Worm (Caenorhabditis elegans) whole organism, young adult: ENCODE data around the gene srh-80.

Source experiments
- C06A6.2 ChIP-seq: fragments of 200-800 bp; sonication (Bioruptor generic); conservative IDR thresholded peaks from 2 replicates; pipeline ENCODE4 v1.3.6; 2022; ENCODE audit warnings: missing genetic modification characterization, missing compliant biosample characterization
- Y53F4B.3 ChIP-seq: fragments of 200-800 bp; sonication (Bioruptor generic); IDR thresholded peaks from 2 replicates; pipeline ENCODE4 v1.3.6; 2022; ENCODE audit warnings: missing genetic modification reagents, missing genetic modification characterization, missing compliant biosample characterization
- ceh-40 ChIP-seq: fragments of 200-800 bp; sonication (Bioruptor generic); IDR thresholded peaks from 2 replicates; pipeline ENCODE4 v1.3.6; 2022; ENCODE audit warnings: missing genetic modification characterization, missing compliant biosample characterization
- dpl-1 ChIP-seq: fragments of 150-350 bp; optimal IDR thresholded peaks from 2 replicates; lab custom pipeline; 2014; ENCODE audit warnings: missing biosample characterization, missing genetic modification reagents, missing genetic modification characterization
- ets-4 ChIP-seq: fragments of 200-800 bp; sonication (Bioruptor generic); optimal IDR thresholded peaks from 2 replicates; lab custom pipeline; 2018; ENCODE audit warnings: mild to moderate bottlenecking, missing genetic modification characterization, missing compliant biosample characterization
- madf-6 ChIP-seq: fragments of 200-800 bp; sonication (Bioruptor generic); IDR thresholded peaks from 2 replicates; pipeline ENCODE4 v1.3.6; 2022; ENCODE audit warnings: missing genetic modification reagents, missing genetic modification characterization, missing compliant biosample characterization
- mcd-1 ChIP-seq: fragments of 200-800 bp; sonication (Bioruptor generic); IDR thresholded peaks from 2 replicates; pipeline ENCODE4 v1.3.6; 2022; ENCODE audit warnings: missing genetic modification reagents, missing genetic modification characterization, missing compliant biosample characterization
- sea-2 ChIP-seq: fragments of 200-800 bp; sonication (Bioruptor generic); IDR thresholded peaks from 2 replicates; pipeline ENCODE4 v1.3.6; 2022; ENCODE audit warnings: missing genetic modification characterization, missing compliant biosample characterization
- unc-130 ChIP-seq: sonication (generic microtip); optimal IDR thresholded peaks from 2 replicates; lab custom pipeline; 2016; ENCODE audit warnings: missing genetic modification reagents, missing genetic modification characterization, missing compliant biosample characterization
- unc-62 ChIP-seq: fragments of 150-350 bp; optimal IDR thresholded peaks from 2 replicates; lab custom pipeline; 2014; ENCODE audit warnings: missing biosample characterization, missing genetic modification reagents, missing genetic modification characterization
- zfh-2 ChIP-seq: fragments of 200-800 bp; sonication (Bioruptor generic); conservative IDR thresholded peaks from 2 replicates; pipeline ENCODE4 v1.3.6; 2022; ENCODE audit warnings: missing genetic modification reagents, missing genetic modification characterization, missing compliant biosample characterization

- TF ChIP-seq ceh-40 (GFP tag; lab: Robert Waterston, UW) (no peak), dpl-1 (GFP tag; lab: Kevin White, UChicago) (no peak), Y53F4B.3 (GFP tag; lab: Robert Waterston, UW) (no peak), mcd-1 (no peak), ets-4 (no peak), C06A6.2 (GFP tag; lab: Robert Waterston, UW) (no peak), unc-62 (GFP tag; lab: Kevin White, UChicago) (no peak), zfh-2 (peak; percentile 85), unc-130 (GFP tag; lab: Kevin White, UChicago) (no peak), madf-6 (GFP tag; lab: Robert Waterston, UW) (no peak), sea-2 (GFP tag; lab: Robert Waterston, UW) (no peak)
Observed at ce11 chrV:194760-195159, 25.0 kb upstream of the srh-80 start.
